Fruit fly (Drosophila melanogaster): ENCODE measurements around the gene fu.

Gene fu

dm6 chrX:18644890-18645289 lies 12.7 kb upstream of the fu start (continued):
- peak; percentile 62 for TF ChIP-seq CG9437 (GFP tag; optimal IDR thresholded peaks at IDR 0.05)
- peak; percentile 74 for TF ChIP-seq jumu (GFP tag; optimal IDR thresholded peaks at IDR 0.05)
- peak; percentile 4 for TF ChIP-seq psq (GFP tag; optimal IDR thresholded peaks at IDR 0.05)
- peak; percentile 85 for TF ChIP-seq oc (tag; optimal IDR thresholded peaks at IDR 0.05)
- peak; percentile 39 for TF ChIP-seq CG30431 (GFP tag; optimal IDR thresholded peaks at IDR 0.05)
- no peak for TF ChIP-seq CG12236 (GFP tag; optimal IDR thresholded peaks at IDR 0.05)
- TF ChIP-seq hb (GFP tag; IDR thresholded peaks at IDR 0.05; ENCODE audit: partially characterized antibody), result no peak
- no peak for TF ChIP-seq CG9876 (GFP tag; optimal IDR thresholded peaks at IDR 0.05)
- TF ChIP-seq CG14710 (tag; optimal IDR thresholded peaks at IDR 0.05), result peak; percentile 66
- TF ChIP-seq fd102C (GFP tag; optimal IDR thresholded peaks at IDR 0.05), result no peak
- TF ChIP-seq CG32772 (GFP tag; IDR thresholded peaks at IDR 0.05), result peak; percentile 80
- TF ChIP-seq Ptx1 (GFP tag; IDR thresholded peaks at IDR 0.05), result peak; percentile 81
- no peak for TF ChIP-seq tll (GFP tag; optimal IDR thresholded peaks at IDR 0.05)
- peak; percentile 76 for TF ChIP-seq CG15514 (GFP tag; optimal IDR thresholded peaks at IDR 0.05)
- peak; percentile 42; the same call in 1 of the 2 replicates for TF ChIP-seq CG14667 (GFP tag; IDR thresholded peaks at IDR 0.05)
- TF ChIP-seq CG10209 (GFP tag; optimal IDR thresholded peaks at IDR 0.05), result peak; percentile 80
- TF ChIP-seq sr (GFP tag; IDR thresholded peaks at IDR 0.05), result 0 out of 3 replicates have a peak, but pooled peaks have one; percentile 28
- TF ChIP-seq CG2875 (GFP tag; optimal IDR thresholded peaks at IDR 0.05), result peak; percentile 70
- peak; percentile 90 for TF ChIP-seq Fer1 (GFP tag; optimal IDR thresholded peaks at IDR 0.05)
- peak; percentile 30; the same call in 1 of the 2 replicates for TF ChIP-seq Oaz (GFP tag; IDR thresholded peaks at IDR 0.05)
- no peak for TF ChIP-seq HLHmδ (GFP tag; optimal IDR thresholded peaks at IDR 0.05)
- TF ChIP-seq CG11247 (GFP tag; IDR thresholded peaks at IDR 0.05), result no peak; the same call in 1 of the 2 replicates
- TF ChIP-seq ssp (GFP tag; IDR thresholded peaks at IDR 0.05), result peak; percentile 65
- peak; percentile 69 for TF ChIP-seq Hr3 (GFP tag; optimal IDR thresholded peaks at IDR 0.05)
- TF ChIP-seq gfzf (GFP tag; optimal IDR thresholded peaks at IDR 0.05), result no peak
- TF ChIP-seq en (GFP tag; optimal IDR thresholded peaks at IDR 0.05), result peak; percentile 46
- peak; percentile 50 for TF ChIP-seq CG10431 (GFP tag; optimal IDR thresholded peaks at IDR 0.05)
- TF ChIP-seq CG2678 (tag; optimal IDR thresholded peaks at IDR 0.05), result peak; percentile 92
- peak; percentile 62; the same call in 1 of the 3 replicates for TF ChIP-seq ase (GFP tag; IDR thresholded peaks at IDR 0.05)
- peak; percentile 69 for TF ChIP-seq CG10274 (GFP tag; optimal IDR thresholded peaks at IDR 0.05)
- TF ChIP-seq CG1832 (GFP tag; optimal IDR thresholded peaks at IDR 0.05), result no peak
- TF ChIP-seq CG12155 (GFP tag; optimal IDR thresholded peaks at IDR 0.05), result peak; percentile 58
- TF ChIP-seq salm (tag; optimal IDR thresholded peaks at IDR 0.05), result peak; percentile 80
- TF ChIP-seq CG15011 (GFP tag; optimal IDR thresholded peaks at IDR 0.05), result peak; percentile 71
- TF ChIP-seq disco-r (GFP tag; optimal IDR thresholded peaks at IDR 0.05), result peak; percentile 58
- TF ChIP-seq Optix (GFP tag; IDR thresholded peaks at IDR 0.05), result peak; percentile 74
- peak; percentile 75 for TF ChIP-seq CG32532 (GFP tag; IDR thresholded peaks at IDR 0.05)
- peak; percentile 59 for TF ChIP-seq Atf3 (GFP tag; optimal IDR thresholded peaks at IDR 0.05)
- peak; percentile 31 for TF ChIP-seq CG15073 (GFP tag; optimal IDR thresholded peaks at IDR 0.05)
- TF ChIP-seq ara (GFP tag; IDR thresholded peaks at IDR 0.05), result peak; percentile 65
- peak; percentile 52 for TF ChIP-seq CG9609 (GFP tag; optimal IDR thresholded peaks at IDR 0.05)
- peak; percentile 39 for TF ChIP-seq CG4617 (GFP tag; optimal IDR thresholded peaks at IDR 0.05; ENCODE audit: borderline replicate concordance)
- no peak for TF ChIP-seq Bgb (GFP tag; IDR thresholded peaks at IDR 0.05; ENCODE audit: partially characterized antibody)
- peak; percentile 88 for TF ChIP-seq lilli (GFP tag; optimal IDR thresholded peaks at IDR 0.05)
- no peak for TF ChIP-seq crol (GFP tag; IDR thresholded peaks at IDR 0.05)
- no peak for TF ChIP-seq CG16813 (GFP tag; IDR thresholded peaks at IDR 0.05; ENCODE audit: partially characterized antibody)
- peak; percentile 71 for TF ChIP-seq run (tag; optimal IDR thresholded peaks at IDR 0.05)
- peak; percentile 44 for TF ChIP-seq CG2202 (tag; optimal IDR thresholded peaks at IDR 0.05)
- TF ChIP-seq so (GFP tag; IDR thresholded peaks at IDR 0.05), result no peak; the same call in 2 of the 3 replicates
- TF ChIP-seq dati (GFP tag; IDR thresholded peaks at IDR 0.05), result no peak
- TF ChIP-seq lmd (GFP tag; IDR thresholded peaks at IDR 0.05), result peak; percentile 76
